Worm (Caenorhabditis elegans): ENCODE results near the gene Y54G2A.77.

The Y54G2A.77 gene

ce11 chrIV:2803652-2804051 is 41.2 kb downstream of the Y54G2A.77 start, which contains the start of gene Y54G2A.32:
Gene Y54G2A.32, plus strand, starts transcription at chrIV:2803952.
- no peak for TF ChIP-seq grh-1 (GFP tag; IDR thresholded peaks at IDR 0.05)
- TF ChIP-seq sptf-1 (tag; optimal IDR thresholded peaks at IDR 0.05): no peak
- TF ChIP-seq ceh-8 (GFP tag; optimal IDR thresholded peaks at IDR 0.05): no peak
- TF ChIP-seq rnt-1 (tag; optimal IDR thresholded peaks at IDR 0.05): no peak
- no peak for TF ChIP-seq nhr-71 (tag; optimal IDR thresholded peaks at IDR 0.05)
- TF ChIP-seq ceh-63 (GFP tag; optimal IDR thresholded peaks at IDR 0.05): no peak
- no peak for TF ChIP-seq tlp-1 (tag; optimal IDR thresholded peaks at IDR 0.05)
- no peak for TF ChIP-seq lin-13 (GFP tag; optimal IDR thresholded peaks at IDR 0.05)
- TF ChIP-seq lir-3 (tag; optimal IDR thresholded peaks at IDR 0.05; ENCODE audit: poor library complexity): no peak
- TF ChIP-seq nhr-84 (tag; optimal IDR thresholded peaks at IDR 0.05): no peak
- TF ChIP-seq swsn-7 (tag; optimal IDR thresholded peaks at IDR 0.05): no peak
- no peak for TF ChIP-seq fkh-8 (tag; optimal IDR thresholded peaks at IDR 0.05)
- TF ChIP-seq nhr-19 (GFP tag; conservative IDR thresholded peaks at IDR 0.05): no peak
- no peak for TF ChIP-seq vab-15 (tag; optimal IDR thresholded peaks at IDR 0.05)

- TF ChIP-seq lin-35 (GFP tag; optimal IDR thresholded peaks at IDR 0.05) (peak in 1 of 2 experiments; percentile 55), zag-1 (tag; optimal IDR thresholded peaks at IDR 0.05) (no peak), nhr-71 (tag; optimal IDR thresholded peaks at IDR 0.05) (peak; percentile 61), ztf-4 (tag; optimal IDR thresholded peaks at IDR 0.05) (no peak), xbp-1 (tag; optimal IDR thresholded peaks at IDR 0.05) (peak; percentile 0), efl-1 (optimal IDR thresholded peaks at IDR 0.05) (peak in 1 of 2 experiments; percentile 32), efl-1 (GFP tag; optimal IDR thresholded peaks at IDR 0.05 in 1 of 2) (no peak), nhr-90 (tag; optimal IDR thresholded peaks at IDR 0.05; ENCODE audit: poor library complexity) (peak; percentile 40), elt-3 (tag; optimal IDR thresholded peaks at IDR 0.05) (no peak), lin-39 (tag; optimal IDR thresholded peaks at IDR 0.05) (no peak), blmp-1 (tag; optimal IDR thresholded peaks at IDR 0.05) (no peak), snpc-4 (tag; optimal IDR thresholded peaks at IDR 0.05) (no peak), vab-15 (tag; optimal IDR thresholded peaks at IDR 0.05) (no peak), snu-23 (GFP tag; optimal IDR thresholded peaks at IDR 0.05) (peak; percentile 36), jun-1 (tag; optimal IDR thresholded peaks at IDR 0.05) (no peak), elt-2 (tag; optimal IDR thresholded peaks at IDR 0.05) (peak; percentile 64), nhr-20 (tag; optimal IDR thresholded peaks at IDR 0.05) (peak; percentile 40), nhr-47 (tag; optimal IDR thresholded peaks at IDR 0.05) (peak; percentile 57), unc-130 (tag; optimal IDR thresholded peaks at IDR 0.05) (no peak), skn-1 (tag; optimal IDR thresholded peaks at IDR 0.05) (no peak), dpl-1 (GFP tag; optimal IDR thresholded peaks at IDR 0.05) (peak in 1 of 3 experiments; percentile 5), lsy-2 (tag; optimal IDR thresholded peaks at IDR 0.05) (peak in 1 of 2 experiments; percentile 57), pqm-1 (tag; optimal IDR thresholded peaks at IDR 0.05) (peak; percentile 40), mdl-1 (tag; optimal IDR thresholded peaks at IDR 0.05) (peak in 1 of 2 experiments; percentile 28), efl-3 (GFP tag; optimal IDR thresholded peaks at IDR 0.05) (no peak), nhr-237 (tag; optimal IDR thresholded peaks at IDR 0.05) (no peak), egl-13 (tag; optimal IDR thresholded peaks at IDR 0.05) (peak; percentile 18), fos-1 (tag; optimal IDR thresholded peaks at IDR 0.05) (no peak), ztf-11 (tag; optimal IDR thresholded peaks at IDR 0.05) (no peak), rnt-1 (tag; optimal IDR thresholded peaks at IDR 0.05) (peak; percentile 60), nhr-77 (tag; optimal IDR thresholded peaks at IDR 0.05) (peak; percentile 5), F16B12.6 (tag; optimal IDR thresholded peaks at IDR 0.05) (no peak), tlp-1 (tag; optimal IDR thresholded peaks at IDR 0.05) (no peak), nhr-76 (tag; optimal IDR thresholded peaks at IDR 0.05) (no peak), swsn-7 (tag; optimal IDR thresholded peaks at IDR 0.05) (peak; percentile 23), nhr-28 (tag; optimal IDR thresholded peaks at IDR 0.05) (no peak), C16A3.4 (tag; optimal IDR thresholded peaks at IDR 0.05) (peak; percentile 14), hlh-17 (GFP tag; optimal IDR thresholded peaks at IDR 0.05; ENCODE audit: borderline replicate concordance) (no peak), grh-1 (GFP tag; IDR thresholded peaks at IDR 0.05) (no peak), aha-1 (tag; optimal IDR thresholded peaks at IDR 0.05) (no peak), C04F5.9 (tag; optimal IDR thresholded peaks at IDR 0.05) (no peak), zip-4 (GFP tag; optimal IDR thresholded peaks at IDR 0.05) (no peak), hpl-2 (GFP tag; optimal IDR thresholded peaks at IDR 0.05) (peak; percentile 1), ceh-90 (tag; optimal IDR thresholded peaks at IDR 0.05) (no peak)
These were observed 43.0 kb downstream of the Y54G2A.77 start, which contains the start of gene Y54G2A.45 for ce11 chrIV:2805525-2805924. Gene Y54G2A.45, plus strand, starts transcription at chrIV:2805857.

All from whole organism, L1 larva.